Fruit fly (Drosophila melanogaster): ENCODE data around the gene bbg.

Gene bbg

dm6 chr3L:14562672-14563071 lies 26.6 kb upstream of the bbg start:
- TF ChIP-seq h (optimal IDR thresholded peaks at IDR 0.05): no peak
- TF ChIP-seq psq (optimal IDR thresholded peaks at IDR 0.05): no peak
- no peak for TF ChIP-seq Myc (optimal IDR thresholded peaks at IDR 0.05)
- TF ChIP-seq ttk (optimal IDR thresholded peaks at IDR 0.05): no peak
- no peak for TF ChIP-seq Sin3A (optimal IDR thresholded peaks at IDR 0.05)
- no peak for TF ChIP-seq insv (optimal IDR thresholded peaks at IDR 0.05)

dm6 chr3L:14560664-14561063 lies 24.6 kb upstream of the bbg start, which contains the start of gene Lk:
Gene Lk (minus strand): TSS chr3L:14560764.
- no peak for TF ChIP-seq insv (optimal IDR thresholded peaks at IDR 0.05)
- TF ChIP-seq Myc (optimal IDR thresholded peaks at IDR 0.05): no peak
- TF ChIP-seq ttk (optimal IDR thresholded peaks at IDR 0.05): no peak
- TF ChIP-seq psq (optimal IDR thresholded peaks at IDR 0.05): no peak
- TF ChIP-seq h (optimal IDR thresholded peaks at IDR 0.05): no peak
- no peak for TF ChIP-seq Sin3A (optimal IDR thresholded peaks at IDR 0.05)

DNA sequence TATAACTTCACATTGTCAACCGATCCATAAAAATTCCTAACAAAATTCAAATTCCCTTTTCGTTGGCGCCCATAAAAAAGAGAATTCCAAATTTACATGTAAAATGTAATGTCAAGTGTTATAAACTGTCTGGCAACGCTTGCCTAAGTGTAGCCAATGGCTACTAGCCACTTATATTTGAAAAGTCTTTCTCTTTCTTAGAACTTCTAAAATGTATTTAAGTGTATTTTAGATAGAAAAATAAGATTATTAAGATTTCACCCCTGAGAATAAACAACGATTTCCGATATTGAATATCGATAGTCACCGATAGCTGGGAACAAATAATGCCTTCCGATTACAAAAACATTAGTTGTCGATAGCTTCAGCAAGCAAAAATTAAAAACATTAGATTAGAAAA lies 23.6 kb upstream of the bbg start, which contains the start of gene CG34039:
Gene CG34039 (plus strand): TSS at position 342 of the 400 bp plus-strand sequence.
- no peak for TF ChIP-seq psq (optimal IDR thresholded peaks at IDR 0.05)

DNA sequence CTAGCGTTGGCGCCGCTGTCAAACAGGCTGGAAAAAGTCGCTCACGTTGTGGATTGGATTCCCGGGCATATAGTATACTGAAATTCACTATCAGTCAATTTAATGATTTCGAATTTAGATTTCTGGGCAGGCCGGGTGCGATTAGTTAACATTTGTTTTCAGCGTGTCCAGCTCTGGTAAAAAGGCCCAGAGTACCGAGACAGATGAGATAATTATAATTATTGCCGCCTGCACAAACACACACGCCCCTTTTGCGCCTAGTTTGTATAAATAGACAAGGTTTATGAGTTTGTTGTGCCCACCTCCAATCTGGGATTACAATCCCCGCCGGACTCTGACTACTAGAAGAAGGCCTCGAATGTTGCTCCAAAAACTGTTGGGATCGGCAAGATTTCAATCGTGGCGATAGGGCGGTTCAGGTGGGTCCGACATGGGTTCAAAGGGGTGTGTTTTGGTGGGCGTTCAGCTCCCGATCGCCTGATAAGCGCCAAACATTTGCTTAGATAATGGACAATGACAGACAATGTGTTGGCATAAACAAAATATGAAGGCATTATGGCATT lies 23.0 kb upstream of the bbg start:
- TF ChIP-seq psq (optimal IDR thresholded peaks at IDR 0.05) (no peak), Sin3A (optimal IDR thresholded peaks at IDR 0.05) (no peak), ttk (optimal IDR thresholded peaks at IDR 0.05) (no peak)

dm6 chr3L:14558018-14558417 lies 21.9 kb upstream of the bbg start:
- no peak for TF ChIP-seq Myc (optimal IDR thresholded peaks at IDR 0.05)
- no peak for TF ChIP-seq insv (optimal IDR thresholded peaks at IDR 0.05)
- TF ChIP-seq Sin3A (optimal IDR thresholded peaks at IDR 0.05): no peak
- no peak for TF ChIP-seq h (optimal IDR thresholded peaks at IDR 0.05)
- TF ChIP-seq ttk (optimal IDR thresholded peaks at IDR 0.05): no peak
- TF ChIP-seq psq (optimal IDR thresholded peaks at IDR 0.05): no peak

dm6 chr3L:14556774-14557741 lies 21.0 kb upstream of the bbg start:
- TF ChIP-seq insv (optimal IDR thresholded peaks at IDR 0.05) (no peak), h (optimal IDR thresholded peaks at IDR 0.05) (no peak), Sin3A (optimal IDR thresholded peaks at IDR 0.05) (no peak), psq (optimal IDR thresholded peaks at IDR 0.05) (no peak), Myc (optimal IDR thresholded peaks at IDR 0.05) (no peak), ttk (optimal IDR thresholded peaks at IDR 0.05) (no peak)

DNA sequence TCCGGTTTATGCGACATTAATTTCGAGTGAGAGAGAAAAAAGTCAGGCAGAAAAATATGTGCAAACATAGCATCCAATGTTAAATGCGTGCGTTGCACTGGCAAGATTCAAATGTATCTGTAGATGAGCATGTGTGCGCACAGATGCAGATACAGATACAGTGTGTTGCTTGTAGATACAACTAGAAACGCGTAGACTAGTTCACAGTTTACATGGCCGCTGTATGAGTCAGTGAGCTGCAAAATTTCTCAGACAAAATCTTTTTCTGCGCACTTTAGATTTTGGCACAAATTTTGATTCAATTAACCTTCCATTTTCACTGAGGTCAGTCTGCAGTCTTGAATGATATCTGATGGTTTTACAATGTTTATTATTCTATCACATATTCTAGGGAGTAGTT lies 20.1 kb upstream of the bbg start:
- TF ChIP-seq h (optimal IDR thresholded peaks at IDR 0.05) (no peak), Sin3A (optimal IDR thresholded peaks at IDR 0.05) (no peak), psq (optimal IDR thresholded peaks at IDR 0.05) (no peak), Myc (optimal IDR thresholded peaks at IDR 0.05) (no peak)

DNA sequence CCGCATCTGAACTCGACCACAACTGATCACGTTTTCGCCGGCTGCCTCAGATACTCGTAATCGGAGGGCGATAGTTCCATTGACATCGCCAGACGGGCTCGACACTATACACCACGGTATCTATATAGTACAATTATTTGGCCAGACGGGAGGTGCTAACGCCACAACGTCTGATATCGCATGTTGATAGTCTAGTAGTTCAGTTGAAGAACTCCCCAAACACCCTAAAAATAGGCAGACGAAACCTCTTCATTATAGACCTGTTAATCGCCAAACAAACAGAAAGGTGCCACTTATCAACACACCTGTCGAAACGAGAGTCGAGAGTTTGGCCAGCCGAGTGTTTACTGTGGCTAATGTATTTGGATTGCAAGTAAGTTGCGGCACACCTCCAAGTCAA lies 19.0 kb upstream of the bbg start:
- TF ChIP-seq insv (optimal IDR thresholded peaks at IDR 0.05) (no peak), psq (optimal IDR thresholded peaks at IDR 0.05) (no peak), ttk (optimal IDR thresholded peaks at IDR 0.05) (no peak), Myc (optimal IDR thresholded peaks at IDR 0.05) (no peak), h (optimal IDR thresholded peaks at IDR 0.05) (no peak), Sin3A (optimal IDR thresholded peaks at IDR 0.05) (no peak)

DNA sequence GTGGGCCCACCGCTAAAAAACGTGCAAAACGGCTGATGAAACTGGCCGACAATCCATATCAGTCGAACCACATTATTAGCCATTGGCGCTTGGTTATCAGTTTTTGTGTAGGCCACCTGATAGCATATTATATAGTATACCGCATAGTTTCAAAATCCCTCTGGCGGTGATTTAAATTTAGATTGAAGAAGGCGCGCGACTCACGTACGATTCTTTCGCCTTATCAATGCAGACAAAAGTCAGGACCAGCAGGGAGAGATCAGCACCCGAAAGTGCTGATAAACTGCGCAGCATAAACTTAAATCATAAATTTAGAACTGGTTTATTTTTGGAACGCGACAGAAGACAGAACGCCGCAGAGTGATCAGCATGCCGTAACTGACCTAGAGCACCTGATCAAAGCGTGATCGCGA lies 17.8 kb upstream of the bbg start:
- TF ChIP-seq Myc (optimal IDR thresholded peaks at IDR 0.05) (no peak), Sin3A (optimal IDR thresholded peaks at IDR 0.05) (no peak), h (optimal IDR thresholded peaks at IDR 0.05) (no peak), ttk (optimal IDR thresholded peaks at IDR 0.05) (no peak), psq (optimal IDR thresholded peaks at IDR 0.05) (no peak), insv (optimal IDR thresholded peaks at IDR 0.05) (no peak)

- TF ChIP-seq Myc (optimal IDR thresholded peaks at IDR 0.05) (no peak), psq (optimal IDR thresholded peaks at IDR 0.05) (no peak), ttk (optimal IDR thresholded peaks at IDR 0.05) (no peak), insv (optimal IDR thresholded peaks at IDR 0.05) (no peak), h (optimal IDR thresholded peaks at IDR 0.05) (no peak), Sin3A (optimal IDR thresholded peaks at IDR 0.05) (no peak)
Measured at dm6 chr3L:14552925-14553239, 16.8 kb upstream of the bbg start.

DNA sequence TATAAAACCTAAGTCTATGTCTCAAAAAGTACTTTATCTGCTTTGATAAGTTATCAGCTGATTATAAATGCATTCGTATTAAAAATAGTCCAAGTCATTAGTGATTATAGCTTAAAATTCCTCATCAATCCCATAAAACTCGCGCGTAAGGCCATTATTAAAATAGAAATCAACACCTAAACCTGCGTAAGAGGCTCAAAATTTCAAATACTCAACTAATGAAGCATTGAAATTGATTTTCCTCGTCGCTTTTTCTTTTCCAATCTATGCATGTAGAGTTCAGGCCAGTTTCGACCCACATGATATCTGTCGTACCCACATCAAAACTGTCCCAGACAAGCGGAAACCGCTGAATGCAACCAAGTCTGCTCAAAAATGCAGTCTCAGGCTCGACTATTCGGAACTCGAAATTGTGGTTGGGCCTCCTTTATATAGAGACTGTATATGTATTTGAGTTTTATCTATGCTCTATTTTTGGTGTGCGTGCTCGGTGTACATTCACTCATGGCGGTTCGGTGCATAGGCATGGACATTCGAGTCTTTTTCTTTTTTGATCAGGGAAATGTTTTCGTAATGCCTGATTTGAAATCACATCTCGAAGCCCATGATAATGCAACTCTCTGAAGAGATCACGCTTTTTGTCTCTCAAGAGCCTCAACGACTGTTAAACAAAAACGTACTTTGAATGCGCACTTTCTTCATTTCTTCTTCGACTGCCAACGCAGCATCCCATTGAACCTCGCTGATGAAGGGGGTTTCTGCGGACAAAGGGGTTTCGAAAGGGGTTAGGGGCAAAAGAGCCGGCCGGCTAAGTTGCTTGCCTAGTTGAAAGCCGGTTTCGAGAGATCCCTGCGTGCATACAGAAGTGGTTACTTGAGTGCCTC lies 16.2 kb upstream of the bbg start:
- no peak for TF ChIP-seq ttk (optimal IDR thresholded peaks at IDR 0.05)
- TF ChIP-seq Myc (optimal IDR thresholded peaks at IDR 0.05): no peak
- TF ChIP-seq insv (optimal IDR thresholded peaks at IDR 0.05): no peak
- TF ChIP-seq Sin3A (optimal IDR thresholded peaks at IDR 0.05): no peak
- no peak for TF ChIP-seq h (optimal IDR thresholded peaks at IDR 0.05)
- no peak for TF ChIP-seq psq (optimal IDR thresholded peaks at IDR 0.05)

dm6 chr3L:14551621-14552020 lies 15.5 kb upstream of the bbg start:
- TF ChIP-seq insv (optimal IDR thresholded peaks at IDR 0.05) (no peak), ttk (optimal IDR thresholded peaks at IDR 0.05) (no peak), psq (optimal IDR thresholded peaks at IDR 0.05) (no peak), Myc (optimal IDR thresholded peaks at IDR 0.05) (no peak), Sin3A (optimal IDR thresholded peaks at IDR 0.05) (no peak), h (optimal IDR thresholded peaks at IDR 0.05) (no peak)

Measured in Kc167 (cell line).